Worm (Caenorhabditis elegans) whole organism, young adult: Measurements from ENCODE around the gene sup-35.

Experiments
- B0261.1 ChIP-seq: sonication (generic microtip); optimal IDR thresholded peaks from 2 replicates; lab custom pipeline; 2016; ENCODE audit warnings: mild to moderate bottlenecking, missing genetic modification characterization, moderate library complexity, missing compliant biosample characterization
- B0336.3 ChIP-seq: fragments of 200-800 bp; sonication (Bioruptor generic); IDR thresholded peaks from 2 replicates; pipeline ENCODE4 v1.3.6; 2022; ENCODE audit warnings: missing genetic modification characterization, missing compliant biosample characterization
- C17E4.6 ChIP-seq: fragments of 200-800 bp; sonication (Bioruptor generic); IDR thresholded peaks from 2 replicates; pipeline ENCODE4 v1.3.6; 2022; ENCODE audit warnings: missing genetic modification reagents, missing genetic modification characterization, missing compliant biosample characterization
- D2030.7 ChIP-seq: fragments of 200-800 bp; sonication (Bioruptor generic); IDR thresholded peaks from 2 replicates; pipeline ENCODE4 v1.3.6; 2022; ENCODE audit warnings: missing genetic modification reagents, missing genetic modification characterization, missing compliant biosample characterization
- F23B12.7 ChIP-seq: sonication (generic microtip); optimal IDR thresholded peaks from 2 replicates; lab custom pipeline; 2017; ENCODE audit warnings: missing genetic modification characterization, mild to moderate bottlenecking, missing compliant biosample characterization, antibody characterized with exemption, moderate library complexity; ENCODE audit not compliant: insufficient read depth
- F33H1.4 ChIP-seq: fragments of 200-800 bp; sonication (Bioruptor generic); IDR thresholded peaks from 2 replicates; pipeline ENCODE4 v1.3.6; 2022; ENCODE audit warnings: missing genetic modification reagents, missing genetic modification characterization, missing compliant biosample characterization
- F49E8.2 ChIP-seq: sonication (generic microtip); optimal IDR thresholded peaks from 3 replicates; lab custom pipeline; 2017; ENCODE audit warnings: missing genetic modification characterization, mild to moderate bottlenecking, missing compliant biosample characterization, antibody characterized with exemption, moderate library complexity; ENCODE audit not compliant: insufficient read depth
- K12H6.12 ChIP-seq: fragments of 200-800 bp; sonication (Bioruptor generic); optimal IDR thresholded peaks from 2 replicates; lab custom pipeline; 2018; ENCODE audit warnings: mild to moderate bottlenecking, missing genetic modification characterization, missing compliant biosample characterization
- Y53G8AR.9 ChIP-seq: fragments of 200-800 bp; sonication (Bioruptor generic); conservative IDR thresholded peaks from 2 replicates; pipeline ENCODE4 v1.3.6; 2022; ENCODE audit warnings: missing genetic modification reagents, missing genetic modification characterization, missing compliant biosample characterization
- ZK185.1 ChIP-seq: sonication (generic microtip); optimal IDR thresholded peaks from 2 replicates; lab custom pipeline; 2016; ENCODE audit warnings: mild to moderate bottlenecking, missing genetic modification characterization, missing compliant biosample characterization; ENCODE audit not compliant: poor library complexity, severe bottlenecking
- attf-3 ChIP-seq: fragments of 200-800 bp; sonication (Bioruptor generic); conservative IDR thresholded peaks from 2 replicates; pipeline ENCODE4 v1.3.6; 2022; ENCODE audit warnings: missing genetic modification reagents, missing genetic modification characterization, missing compliant biosample characterization
- attf-5 ChIP-seq: fragments of 200-800 bp; sonication (Bioruptor generic); optimal IDR thresholded peaks from 2 replicates; lab custom pipeline; 2018; ENCODE audit warnings: mild to moderate bottlenecking, missing genetic modification characterization, missing compliant biosample characterization
- cebp-1 ChIP-seq, 2 experiments: fragments of 200-800 bp in 1 of 2; sonication (Bioruptor generic) in 1 of 2; sonication (generic microtip) in 1 of 2; IDR thresholded peaks in 1 of 2; optimal IDR thresholded peaks in 1 of 2; 2 replicates each; pipeline versions ENCODE4 v1.3.6 to Lab custom; 2017 to 2022; ENCODE audit warnings: missing compliant biosample characterization in 2 of 2, missing genetic modification characterization in 2 of 2, mild to moderate bottlenecking in 1 of 2, missing genetic modification reagents in 1 of 2, moderate library complexity in 1 of 2
- ceh-27 ChIP-seq: fragments of 200-800 bp; sonication (Bioruptor generic); optimal IDR thresholded peaks from 2 replicates; lab custom pipeline; 2018; ENCODE audit warnings: mild to moderate bottlenecking, missing genetic modification characterization, moderate library complexity, missing compliant biosample characterization
- chd-7 ChIP-seq: sonication (generic microtip); optimal IDR thresholded peaks from 2 replicates; lab custom pipeline; 2016; ENCODE audit warnings: mild to moderate bottlenecking, missing genetic modification characterization, moderate library complexity, missing compliant biosample characterization
- dox-1 ChIP-seq: fragments of 200-800 bp; sonication (Bioruptor generic); IDR thresholded peaks from 2 replicates; pipeline ENCODE4 v1.3.6; 2022; ENCODE audit warnings: missing genetic modification reagents, missing genetic modification characterization, missing compliant biosample characterization
- dpl-1 ChIP-seq: fragments of 150-350 bp; optimal IDR thresholded peaks from 2 replicates; lab custom pipeline; 2014; ENCODE audit warnings: missing biosample characterization, missing genetic modification reagents, missing genetic modification characterization
- fkh-3 ChIP-seq: sonication (generic microtip); optimal IDR thresholded peaks from 2 replicates; lab custom pipeline; 2016; ENCODE audit warnings: mild to moderate bottlenecking, missing genetic modification characterization, missing compliant biosample characterization
- hmg-1.2 ChIP-seq: fragments of 200-800 bp; sonication (Bioruptor generic); IDR thresholded peaks from 2 replicates; pipeline ENCODE4 v1.3.6; 2022; ENCODE audit warnings: missing genetic modification reagents, missing genetic modification characterization, missing compliant biosample characterization
- hsf-1 ChIP-seq: fragments of 200-800 bp; sonication (Bioruptor generic); IDR thresholded peaks from 2 replicates; pipeline ENCODE4 v1.3.6; 2022; ENCODE audit warnings: missing genetic modification reagents, missing genetic modification characterization, missing compliant biosample characterization
- let-526 ChIP-seq: fragments of 200-800 bp; sonication (Bioruptor generic); IDR thresholded peaks from 2 replicates; pipeline ENCODE4 v1.3.6; 2022; ENCODE audit warnings: missing genetic modification reagents, missing genetic modification characterization, missing compliant biosample characterization
- let-607 ChIP-seq, 2 experiments: fragments of 200-800 bp in 1 of 2; sonication (Bioruptor generic) in 1 of 2; sonication (generic microtip) in 1 of 2; optimal IDR thresholded peaks; 2 replicates each; lab custom pipeline; 2016 to 2018; ENCODE audit warnings: mild to moderate bottlenecking in 2 of 2, missing compliant biosample characterization in 2 of 2, missing genetic modification characterization in 2 of 2, moderate library complexity in 2 of 2, missing genotype in 1 of 2
- lin-54 ChIP-seq: fragments of 200-800 bp; sonication (Bioruptor generic); optimal IDR thresholded peaks from 2 replicates; lab custom pipeline; 2018; ENCODE audit warnings: mild to moderate bottlenecking, missing genetic modification characterization, missing compliant biosample characterization
- lsl-1 ChIP-seq: fragments of 200-800 bp; sonication (Bioruptor generic); optimal IDR thresholded peaks from 2 replicates; lab custom pipeline; 2018; ENCODE audit warnings: mild to moderate bottlenecking, missing genetic modification characterization, moderate library complexity, missing compliant biosample characterization
- madf-10 ChIP-seq: sonication (generic microtip); optimal IDR thresholded peaks from 2 replicates; lab custom pipeline; 2016; ENCODE audit warnings: mild to moderate bottlenecking, missing genetic modification characterization, missing compliant biosample characterization
- madf-3 ChIP-seq: fragments of 200-800 bp; sonication (Bioruptor generic); IDR thresholded peaks from 2 replicates; pipeline ENCODE4 v1.3.6; 2022; ENCODE audit warnings: missing genetic modification reagents, missing genetic modification characterization, missing compliant biosample characterization
- madf-6 ChIP-seq: fragments of 200-800 bp; sonication (Bioruptor generic); IDR thresholded peaks from 2 replicates; pipeline ENCODE4 v1.3.6; 2022; ENCODE audit warnings: missing genetic modification reagents, missing genetic modification characterization, missing compliant biosample characterization
- madf-8 ChIP-seq: fragments of 200-800 bp; sonication (Bioruptor generic); conservative IDR thresholded peaks from 2 replicates; pipeline ENCODE4 v1.3.6; 2022; ENCODE audit warnings: missing genetic modification reagents, missing genetic modification characterization, missing compliant biosample characterization
- mcd-1 ChIP-seq: fragments of 200-800 bp; sonication (Bioruptor generic); IDR thresholded peaks from 2 replicates; pipeline ENCODE4 v1.3.6; 2022; ENCODE audit warnings: missing genetic modification reagents, missing genetic modification characterization, missing compliant biosample characterization
- nfya-1 ChIP-seq: sonication (generic microtip); optimal IDR thresholded peaks from 2 replicates; lab custom pipeline; 2017; ENCODE audit warnings: antibody characterized with exemption, missing compliant biosample characterization, missing genetic modification characterization, borderline replicate concordance; ENCODE audit not compliant: insufficient read depth
- nfyb-1 ChIP-seq: fragments of 200-800 bp; sonication (Bioruptor generic); IDR thresholded peaks from 2 replicates; pipeline ENCODE4 v1.3.6; 2022; ENCODE audit warnings: missing genetic modification reagents, missing genetic modification characterization, missing compliant biosample characterization
- pbrm-1 ChIP-seq: fragments of 200-800 bp; sonication (Bioruptor generic); IDR thresholded peaks from 2 replicates; pipeline ENCODE4 v1.3.6; 2022; ENCODE audit warnings: missing genetic modification reagents, missing genetic modification characterization, missing compliant biosample characterization
- rcor-1 ChIP-seq: fragments of 200-800 bp; sonication (Bioruptor generic); IDR thresholded peaks from 2 replicates; pipeline ENCODE4 v1.3.6; 2022; ENCODE audit warnings: missing genetic modification reagents, missing genetic modification characterization, missing compliant biosample characterization
- rec-8 ChIP-seq, 2 experiments: sonication (generic microtip); optimal IDR thresholded peaks; 2 replicates each; lab custom pipeline; 2016; ENCODE audit warnings: mild to moderate bottlenecking in 2 of 2, missing genetic modification characterization in 2 of 2, missing genetic modification reagents in 2 of 2, missing genotype in 2 of 2, missing biosample characterization in 1 of 2, missing compliant biosample characterization in 1 of 2, moderate library complexity in 1 of 2
- repo-1 ChIP-seq: sonication (generic microtip); optimal IDR thresholded peaks from 2 replicates; lab custom pipeline; 2017; ENCODE audit warnings: mild to moderate bottlenecking, missing genetic modification characterization, missing compliant biosample characterization
- sea-2 ChIP-seq: fragments of 200-800 bp; sonication (Bioruptor generic); IDR thresholded peaks from 2 replicates; pipeline ENCODE4 v1.3.6; 2022; ENCODE audit warnings: missing genetic modification characterization, missing compliant biosample characterization
- tbx-9 ChIP-seq: sonication (generic microtip); optimal IDR thresholded peaks from 2 replicates; lab custom pipeline; 2016; ENCODE audit warnings: borderline replicate concordance, missing genetic modification characterization, inconsistent platforms, missing compliant biosample characterization
- tlf-1 ChIP-seq: fragments of 200-800 bp; sonication (Bioruptor generic); optimal IDR thresholded peaks from 2 replicates; lab custom pipeline; 2018; ENCODE audit warnings: mild to moderate bottlenecking, missing genetic modification characterization, missing compliant biosample characterization
- unc-130 ChIP-seq: sonication (generic microtip); optimal IDR thresholded peaks from 2 replicates; lab custom pipeline; 2016; ENCODE audit warnings: missing genetic modification reagents, missing genetic modification characterization, missing compliant biosample characterization
- zfh-2 ChIP-seq: fragments of 200-800 bp; sonication (Bioruptor generic); conservative IDR thresholded peaks from 2 replicates; pipeline ENCODE4 v1.3.6; 2022; ENCODE audit warnings: missing genetic modification reagents, missing genetic modification characterization, missing compliant biosample characterization
- ztf-18 ChIP-seq: sonication (generic microtip); optimal IDR thresholded peaks from 2 replicates; lab custom pipeline; 2016; ENCODE audit warnings: missing genotype, mild to moderate bottlenecking, missing genetic modification characterization, missing compliant biosample characterization
- ztf-26 ChIP-seq: sonication (generic microtip); optimal IDR thresholded peaks from 2 replicates; lab custom pipeline; 2017; ENCODE audit warnings: missing genetic modification characterization, missing compliant biosample characterization
- ztf-28 ChIP-seq: fragments of 200-800 bp; sonication (Bioruptor generic); IDR thresholded peaks from 2 replicates; pipeline ENCODE4 v1.3.6; 2022; ENCODE audit warnings: missing genetic modification reagents, missing genetic modification characterization, missing compliant biosample characterization
- ztf-3 ChIP-seq: fragments of 200-800 bp; sonication (Bioruptor generic); optimal IDR thresholded peaks from 2 replicates; lab custom pipeline; 2018; ENCODE audit warnings: mild to moderate bottlenecking, missing genetic modification characterization, missing compliant biosample characterization

sup-35 gene

ce11 chrIII:11112718-11113117 is 6.3 kb downstream of the sup-35 start (continued):
- TF ChIP-seq madf-10 (peak; percentile 9), chd-7 (tag; lab: Kevin White, UChicago) (no peak)
- TF ChIP-seq, all 124 proteins: peak for 32

DNA sequence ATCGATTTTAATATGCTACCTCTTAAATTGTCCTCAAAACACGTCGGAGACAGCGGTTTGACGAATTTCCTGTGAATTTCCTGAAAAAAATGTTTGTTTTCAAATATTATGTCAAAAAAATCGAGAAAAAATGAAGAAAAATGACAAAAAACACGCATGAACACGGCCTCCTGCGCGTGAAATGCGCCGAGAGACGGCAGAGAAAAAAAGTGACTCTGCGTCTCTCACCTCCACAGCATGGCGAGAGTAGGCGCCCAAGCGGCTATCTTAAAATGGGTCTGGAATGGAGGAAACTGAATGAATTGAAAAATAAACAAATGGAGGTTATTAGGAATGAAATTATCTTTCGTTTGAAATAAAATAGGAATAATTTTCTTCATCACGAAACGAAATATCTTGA is 8.3 kb downstream of the sup-35 start:
- TF ChIP-seq nfyb-1 (0 out of 2 replicates have a peak, but pooled peaks have one; percentile 28), cebp-1 (GFP tag; IDR thresholded peaks at IDR 0.05; lab: Robert Waterston, UW) (no peak), cebp-1 (tag; optimal IDR thresholded peaks at IDR 0.05; lab: Kevin White, UChicago) (peak; percentile 68), nfya-1 (tag; lab: Kevin White, UChicago) (no peak), attf-3 (GFP tag; lab: Robert Waterston, UW) (0 out of 2 replicates have a peak, but pooled peaks have one; percentile 39), ZK185.1 (tag; lab: Kevin White, UChicago) (peak; percentile 60), B0336.3 (GFP tag; lab: Robert Waterston, UW) (peak; percentile 69; the same call in 1 of the 2 replicates), attf-5 (peak; percentile 61), zfh-2 (no peak), tlf-1 (GFP tag; lab: Kevin White, UChicago) (peak; percentile 62), F23B12.7 (tag; lab: Kevin White, UChicago) (peak; percentile 48), let-607 (tag; optimal IDR thresholded peaks at IDR 0.05; lab: Kevin White, UChicago) (peak in 1 of 2 experiments; percentile 22), ztf-18 (tag; lab: Kevin White, UChicago) (peak; percentile 91), rcor-1 (GFP tag; lab: Robert Waterston, UW) (no peak), let-526 (GFP tag; lab: Robert Waterston, UW) (peak; percentile 56; the same call in 1 of the 2 replicates), repo-1 (tag; lab: Kevin White, UChicago) (peak; percentile 36), unc-130 (GFP tag; lab: Kevin White, UChicago) (no peak), C17E4.6 (GFP tag; lab: Robert Waterston, UW) (0 out of 2 replicates have a peak, but pooled peaks have one; percentile 25), D2030.7 (GFP tag; lab: Robert Waterston, UW) (peak; percentile 49; the same call in 1 of the 2 replicates), dpl-1 (GFP tag; lab: Kevin White, UChicago) (no peak), B0261.1 (tag; lab: Kevin White, UChicago) (no peak), lsl-1 (peak; percentile 53), sea-2 (no peak), rec-8 (tag; optimal IDR thresholded peaks at IDR 0.05; lab: Kevin White, UChicago) (peak in 1 of 2 experiments; percentile 1), F33H1.4 (GFP tag; lab: Robert Waterston, UW) (peak; percentile 51; the same call in 1 of the 2 replicates), hsf-1 (GFP tag; lab: Robert Waterston, UW) (0 out of 2 replicates have a peak, but pooled peaks have one; percentile 16), mcd-1 (GFP tag; lab: Robert Waterston, UW) (peak; percentile 91), madf-6 (peak; percentile 63), madf-8 (GFP tag; lab: Robert Waterston, UW) (no peak), K12H6.12 (tag; lab: Kevin White, UChicago) (peak; percentile 54), ceh-27 (GFP tag; lab: Kevin White, UChicago) (peak; percentile 53), lin-54 (peak; percentile 78), pbrm-1 (peak; percentile 65; the same call in 1 of the 2 replicates), F49E8.2 (tag; lab: Kevin White, UChicago) (peak; percentile 6), Y53G8AR.9 (GFP tag; lab: Robert Waterston, UW) (peak; percentile 62; the same call in 1 of the 2 replicates), madf-3 (GFP tag; lab: Robert Waterston, UW) (0 out of 2 replicates have a peak, but pooled peaks have one; percentile 56), ztf-28 (0 out of 2 replicates have a peak, but pooled peaks have one; percentile 9), fkh-3 (tag; lab: Kevin White, UChicago) (no peak), ztf-26 (tag; lab: Kevin White, UChicago) (peak; percentile 63), ztf-3 (GFP tag; lab: Kevin White, UChicago) (no peak), hmg-1.2 (GFP tag; lab: Robert Waterston, UW) (peak; percentile 99), dox-1 (peak; percentile 83), tbx-9 (tag; lab: Kevin White, UChicago) (no peak)
